Fruit fly (Drosophila melanogaster): ENCODE results near the gene CG6638.
A peak's percentile ranks its signal among the peaks of the same experiment; 100 is the strongest.

Gene CG6638

dm6 chr3L:8543866-8544265, 32.0 kb downstream of the CG6638 start:
- TF ChIP-seq Hr96 (GFP tag; optimal IDR thresholded peaks at IDR 0.05) (no peak), ovo (GFP tag; optimal IDR thresholded peaks at IDR 0.05) (no peak), tj (GFP tag; optimal IDR thresholded peaks at IDR 0.05) (no peak), CG7045 (GFP tag; optimal IDR thresholded peaks at IDR 0.05) (no peak), CG14711 (tag; optimal IDR thresholded peaks at IDR 0.05) (no peak), CG5204 (GFP tag; optimal IDR thresholded peaks at IDR 0.05) (no peak), CG7101 (tag; optimal IDR thresholded peaks at IDR 0.05) (no peak)

dm6 chr3L:8542213-8542612, 33.7 kb downstream of the CG6638 start:
- TF ChIP-seq cnc (optimal IDR thresholded peaks at IDR 0.05) (no peak), pad (GFP tag; optimal IDR thresholded peaks at IDR 0.05) (no peak), ovo (GFP tag; optimal IDR thresholded peaks at IDR 0.05) (no peak), Clk (GFP tag; optimal IDR thresholded peaks at IDR 0.05) (no peak), CG7045 (GFP tag; optimal IDR thresholded peaks at IDR 0.05) (no peak), Crg-1 (GFP tag; optimal IDR thresholded peaks at IDR 0.05) (no peak), cic (GFP tag; optimal IDR thresholded peaks at IDR 0.05) (no peak), CG33017 (tag; optimal IDR thresholded peaks at IDR 0.05) (no peak), CG5204 (GFP tag; optimal IDR thresholded peaks at IDR 0.05) (no peak), CG7101 (tag; optimal IDR thresholded peaks at IDR 0.05) (no peak), CG11617 (GFP tag; optimal IDR thresholded peaks at IDR 0.05) (no peak), CG12768 (GFP tag; optimal IDR thresholded peaks at IDR 0.05) (no peak), kay (GFP tag; ENCODE audit: borderline replicate concordance) (no peak), tj (GFP tag; optimal IDR thresholded peaks at IDR 0.05) (no peak), CG14711 (tag; optimal IDR thresholded peaks at IDR 0.05) (no peak), bab1 (GFP tag; optimal IDR thresholded peaks at IDR 0.05) (no peak), CG1620 (GFP tag; optimal IDR thresholded peaks at IDR 0.05) (no peak), Mnt (GFP tag; optimal IDR thresholded peaks at IDR 0.05) (no peak), Hr96 (GFP tag; optimal IDR thresholded peaks at IDR 0.05) (no peak), toe (GFP tag; optimal IDR thresholded peaks at IDR 0.05) (no peak)

- TF ChIP-seq CG33017 (tag; optimal IDR thresholded peaks at IDR 0.05) (no peak), tj (GFP tag; optimal IDR thresholded peaks at IDR 0.05) (no peak), ovo (GFP tag; optimal IDR thresholded peaks at IDR 0.05) (no peak), cnc (optimal IDR thresholded peaks at IDR 0.05) (no peak), CG7045 (GFP tag; optimal IDR thresholded peaks at IDR 0.05) (no peak), toe (GFP tag; optimal IDR thresholded peaks at IDR 0.05) (no peak), Crg-1 (GFP tag; optimal IDR thresholded peaks at IDR 0.05) (no peak), Hr96 (GFP tag; optimal IDR thresholded peaks at IDR 0.05) (no peak), Mnt (GFP tag; optimal IDR thresholded peaks at IDR 0.05) (no peak), CG7101 (tag; optimal IDR thresholded peaks at IDR 0.05) (no peak), CG11617 (GFP tag; optimal IDR thresholded peaks at IDR 0.05) (no peak), CG5204 (GFP tag; optimal IDR thresholded peaks at IDR 0.05) (no peak), CG1620 (GFP tag; optimal IDR thresholded peaks at IDR 0.05) (no peak)
Observed at dm6 chr3L:8541669-8542068, 34.2 kb downstream of the CG6638 start.

- TF ChIP-seq kay (GFP tag; ENCODE audit: borderline replicate concordance): no peak
Observed at dm6 chr3L:8540509-8540908, 35.4 kb downstream of the CG6638 start.

dm6 chr3L:8538355-8538754, 37.5 kb downstream of the CG6638 start:
- TF ChIP-seq CG14711 (tag; optimal IDR thresholded peaks at IDR 0.05): no peak
- TF ChIP-seq bab1 (GFP tag; optimal IDR thresholded peaks at IDR 0.05): no peak
- TF ChIP-seq tj (GFP tag; optimal IDR thresholded peaks at IDR 0.05): no peak
- no peak for TF ChIP-seq CG33017 (tag; optimal IDR thresholded peaks at IDR 0.05)
- TF ChIP-seq cnc (optimal IDR thresholded peaks at IDR 0.05): no peak
- no peak for TF ChIP-seq kay (GFP tag; ENCODE audit: borderline replicate concordance)
- no peak for TF ChIP-seq CG7045 (GFP tag; optimal IDR thresholded peaks at IDR 0.05)
- no peak for TF ChIP-seq Mnt (GFP tag; optimal IDR thresholded peaks at IDR 0.05)

DNA sequence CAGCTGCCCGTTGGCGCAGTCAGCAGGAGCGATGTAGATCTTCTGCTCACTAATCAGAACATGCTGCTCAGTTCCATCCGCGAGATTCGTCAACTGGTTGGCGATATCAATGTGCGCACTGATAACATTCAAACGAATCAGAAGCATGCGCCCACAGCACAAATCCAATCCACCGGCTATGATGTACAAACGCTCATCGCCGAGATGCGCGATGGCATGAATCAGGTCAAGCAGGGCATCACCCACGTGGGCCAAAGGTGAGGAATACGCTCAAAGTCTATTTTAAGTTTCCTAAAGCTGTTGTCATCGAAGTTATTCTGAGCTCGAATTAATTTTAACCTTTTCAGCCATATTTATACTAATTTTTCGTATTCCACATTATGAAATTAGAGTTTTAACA, 39.5 kb downstream of the CG6638 start:
- TF ChIP-seq CG7045 (GFP tag; optimal IDR thresholded peaks at IDR 0.05) (no peak), toe (GFP tag; optimal IDR thresholded peaks at IDR 0.05) (no peak), kay (GFP tag; ENCODE audit: borderline replicate concordance) (no peak), Clk (GFP tag; optimal IDR thresholded peaks at IDR 0.05) (no peak), Crg-1 (GFP tag; optimal IDR thresholded peaks at IDR 0.05) (no peak), ovo (GFP tag; optimal IDR thresholded peaks at IDR 0.05) (no peak), CG5204 (GFP tag; optimal IDR thresholded peaks at IDR 0.05) (no peak), cnc (optimal IDR thresholded peaks at IDR 0.05) (no peak), cic (GFP tag; optimal IDR thresholded peaks at IDR 0.05) (no peak), CG33017 (tag; optimal IDR thresholded peaks at IDR 0.05) (no peak), bab1 (GFP tag; optimal IDR thresholded peaks at IDR 0.05) (no peak), CG11617 (GFP tag; optimal IDR thresholded peaks at IDR 0.05) (no peak)

DNA sequence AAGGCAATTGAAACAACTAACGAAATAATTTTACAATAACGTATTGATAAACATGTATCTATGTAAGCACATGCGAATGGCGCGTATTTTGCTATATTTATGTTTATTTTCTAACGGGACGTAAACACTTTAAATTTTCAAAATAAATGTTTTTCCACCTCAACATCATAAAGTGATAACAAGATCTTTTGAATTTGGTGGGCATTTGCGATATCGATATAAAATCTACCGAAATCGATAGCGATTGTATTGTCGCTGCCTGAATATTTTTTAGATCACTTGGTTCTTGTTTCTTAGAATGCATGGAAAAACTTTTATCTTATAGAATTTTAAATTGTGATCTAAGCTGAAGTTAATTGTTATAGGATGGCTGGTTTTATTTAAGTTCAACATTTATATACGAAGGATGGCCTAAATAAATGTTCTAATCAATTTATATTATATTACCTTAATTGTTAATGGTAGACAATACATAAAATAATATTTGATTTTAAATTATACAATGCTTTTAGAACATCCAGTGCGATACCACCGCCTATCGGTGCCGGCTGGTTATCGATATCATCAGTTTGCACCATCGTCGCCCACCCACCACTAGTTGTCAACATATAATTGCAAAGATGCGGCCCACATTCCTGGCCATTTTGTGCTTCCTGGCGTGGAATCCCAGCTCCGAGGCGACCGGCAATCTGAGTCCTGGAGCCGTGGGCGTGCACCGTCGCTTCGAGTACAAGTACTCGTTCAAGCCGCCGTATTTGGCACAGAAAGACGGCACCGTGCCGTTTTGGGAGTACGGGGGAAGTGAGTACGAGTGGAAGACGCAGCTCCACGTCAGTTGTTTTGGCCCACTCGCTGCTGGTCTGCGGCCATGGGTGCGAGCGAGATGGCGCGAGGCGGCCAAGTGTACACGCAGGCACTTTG, 41.2 kb downstream of the CG6638 start, which contains the start of gene ergic53:
Gene ergic53 (plus strand): TSS at position 592 of the 921 bp plus-strand sequence.
- TF ChIP-seq CG11617 (GFP tag; optimal IDR thresholded peaks at IDR 0.05) (peak; percentile 34), Clk (GFP tag; optimal IDR thresholded peaks at IDR 0.05) (no peak), Crg-1 (GFP tag; optimal IDR thresholded peaks at IDR 0.05) (no peak), CG7101 (tag; optimal IDR thresholded peaks at IDR 0.05) (no peak), cic (GFP tag; optimal IDR thresholded peaks at IDR 0.05) (no peak), CG7045 (GFP tag; optimal IDR thresholded peaks at IDR 0.05) (no peak), CG12768 (GFP tag; optimal IDR thresholded peaks at IDR 0.05) (peak; percentile 46), CG33017 (tag; optimal IDR thresholded peaks at IDR 0.05) (no peak), ovo (GFP tag; optimal IDR thresholded peaks at IDR 0.05) (no peak), Mnt (GFP tag; optimal IDR thresholded peaks at IDR 0.05) (peak; percentile 68), bab1 (GFP tag; optimal IDR thresholded peaks at IDR 0.05) (peak; percentile 1), tj (GFP tag; optimal IDR thresholded peaks at IDR 0.05) (peak; percentile 45), CG1620 (GFP tag; optimal IDR thresholded peaks at IDR 0.05) (no peak), CG14711 (tag; optimal IDR thresholded peaks at IDR 0.05) (no peak), cnc (optimal IDR thresholded peaks at IDR 0.05) (no peak), CG5204 (GFP tag; optimal IDR thresholded peaks at IDR 0.05) (no peak), Hr96 (GFP tag; optimal IDR thresholded peaks at IDR 0.05) (no peak), pad (GFP tag; optimal IDR thresholded peaks at IDR 0.05) (no peak), kay (GFP tag; ENCODE audit: borderline replicate concordance) (no peak), toe (GFP tag; optimal IDR thresholded peaks at IDR 0.05) (no peak)

All from whole organism, adult.